Fruit fly (Drosophila melanogaster) whole organism, embryonic: Measurements from ENCODE around the gene Wdr62.

ENCODE experiments used
- BEAF-32 ChIP-seq: fragments of 200-800 bp; sonication (Bioruptor generic); optimal IDR thresholded peaks from 3 replicates; lab custom pipeline; 2017; ENCODE audit warnings: missing biosample characterization, missing genetic modification characterization, mild to moderate bottlenecking, moderate library complexity, missing genetic modification reagents
- CG10267 ChIP-seq: fragments of 200-800 bp; sonication (Bioruptor generic); optimal IDR thresholded peaks from 2 replicates; lab custom pipeline; 2018; ENCODE audit warnings: missing biosample characterization, mild to moderate bottlenecking, missing genetic modification characterization, moderate library complexity
- CG10321 ChIP-seq: fragments of 200-800 bp; sonication (Bioruptor generic); IDR thresholded peaks from 2 replicates; pipeline ENCODE4 v1.3.6; 2022; ENCODE audit warnings: missing biosample characterization, missing genetic modification characterization
- CG10543 ChIP-seq: fragments of 200-800 bp; sonication (Bioruptor generic); optimal IDR thresholded peaks from 3 replicates; lab custom pipeline; 2017; ENCODE audit warnings: missing biosample characterization, mild to moderate bottlenecking, missing genetic modification characterization, moderate library complexity
- CG1233 ChIP-seq: fragments of 200-800 bp; sonication (Bioruptor generic); optimal IDR thresholded peaks from 4 replicates; lab custom pipeline; 2018; ENCODE audit warnings: missing biosample characterization, mild to moderate bottlenecking, missing genetic modification characterization
- CG12391 ChIP-seq: fragments of 200-800 bp; sonication (Bioruptor generic); optimal IDR thresholded peaks from 3 replicates; lab custom pipeline; 2018; ENCODE audit warnings: missing biosample characterization, mild to moderate bottlenecking, missing genetic modification characterization, moderate library complexity
- CG13624 ChIP-seq: fragments of 200-800 bp; sonication (Bioruptor generic); optimal IDR thresholded peaks from 2 replicates; lab custom pipeline; 2016; ENCODE audit warnings: missing biosample characterization, missing genetic modification characterization
- CG15011 ChIP-seq: fragments of 200-800 bp; sonication (Bioruptor generic); optimal IDR thresholded peaks from 3 replicates; lab custom pipeline; 2018; ENCODE audit warnings: missing biosample characterization, mild to moderate bottlenecking, missing genetic modification characterization
- CG18262 ChIP-seq: fragments of 200-800 bp; optimal IDR thresholded peaks from 3 replicates; lab custom pipeline; 2019; ENCODE audit warnings: missing biosample characterization, mild to moderate bottlenecking, missing genetic modification characterization, moderate library complexity
- CG2202 ChIP-seq: fragments of 200-800 bp; sonication (Bioruptor generic); optimal IDR thresholded peaks from 2 replicates; lab custom pipeline; 2018; ENCODE audit warnings: missing biosample characterization, mild to moderate bottlenecking, missing genetic modification characterization
- CG33213 ChIP-seq: fragments of 200-800 bp; sonication (Bioruptor generic); optimal IDR thresholded peaks from 3 replicates; lab custom pipeline; 2016; ENCODE audit warnings: missing biosample characterization, missing genetic modification characterization
- CG4820 ChIP-seq: fragments of 200-800 bp; sonication (Bioruptor generic); optimal IDR thresholded peaks from 3 replicates; lab custom pipeline; 2016; ENCODE audit warnings: missing biosample characterization, missing genetic modification characterization
- CG8290 ChIP-seq, 3 experiments: fragments of 200-800 bp; sonication (Bioruptor generic); optimal IDR thresholded peaks; 2 replicates each; lab custom pipeline; 2016 to 2019; ENCODE audit warnings: missing biosample characterization in 3 of 3, missing genetic modification characterization in 3 of 3, mild to moderate bottlenecking in 2 of 3, moderate library complexity in 1 of 3
- CG8478 ChIP-seq: fragments of >200 bp; optimal IDR thresholded peaks from 2 replicates; lab custom pipeline; 2018
- CoRest ChIP-seq: fragments of 200-800 bp; sonication (Bioruptor generic); optimal IDR thresholded peaks from 3 replicates; lab custom pipeline; 2018; ENCODE audit warnings: missing biosample characterization, mild to moderate bottlenecking, missing genetic modification characterization, moderate library complexity
- Dad ChIP-seq: fragments of 200-800 bp; sonication (Bioruptor generic); optimal IDR thresholded peaks from 3 replicates; lab custom pipeline; 2016; ENCODE audit warnings: missing biosample characterization, missing genetic modification characterization
- Deaf1 ChIP-seq: fragments of 200-800 bp; optimal IDR thresholded peaks from 3 replicates; lab custom pipeline; 2019; ENCODE audit warnings: missing biosample characterization, mild to moderate bottlenecking, missing genetic modification characterization, moderate library complexity
- Dip2 ChIP-seq: fragments of 200-800 bp; sonication (Bioruptor generic); IDR thresholded peaks from 2 replicates; pipeline ENCODE4 v1.3.6; 2022; ENCODE audit warnings: missing biosample characterization, missing genetic modification characterization
- Doc2 ChIP-seq: fragments of 200-800 bp; sonication (Bioruptor generic); IDR thresholded peaks from 2 replicates; pipeline ENCODE4 v1.3.6; 2022; ENCODE audit warnings: missing biosample characterization, missing genetic modification characterization
- GATAe ChIP-seq: fragments of 200-800 bp; sonication (Bioruptor generic); conservative IDR thresholded peaks from 2 replicates; pipeline ENCODE4 v1.3.6; 2022; ENCODE audit warnings: missing biosample characterization, missing genetic modification characterization
- H15 ChIP-seq: fragments of 200-800 bp; sonication (Bioruptor generic); IDR thresholded peaks from 3 replicates; pipeline ENCODE4 v1.3.6; 2022; ENCODE audit warnings: missing biosample characterization, missing genetic modification characterization
- H2.0 ChIP-seq: fragments of 200-800 bp; sonication (Bioruptor generic); IDR thresholded peaks from 2 replicates; pipeline ENCODE4 v1.3.6; 2022; ENCODE audit warnings: missing biosample characterization, missing genetic modification characterization
- HLH4C ChIP-seq: fragments of 200-800 bp; sonication (Bioruptor generic); IDR thresholded peaks from 3 replicates; pipeline ENCODE4 v1.3.6; 2022; ENCODE audit warnings: missing biosample characterization, missing genetic modification characterization; ENCODE audit not compliant: partially characterized antibody
- Hr39 ChIP-seq: fragments of >200 bp; optimal IDR thresholded peaks from 2 replicates; lab custom pipeline; 2017
- Lpt ChIP-seq: fragments of >200 bp; optimal IDR thresholded peaks from 2 replicates; lab custom pipeline; 2018; ENCODE audit warnings: missing biosample characterization, missing genetic modification characterization
- Mes4 ChIP-seq: fragments of 200-800 bp; sonication (Bioruptor generic); optimal IDR thresholded peaks from 2 replicates; lab custom pipeline; 2016; ENCODE audit warnings: missing biosample characterization, missing genetic modification characterization
- Nf-YC ChIP-seq: fragments of 200-800 bp; optimal IDR thresholded peaks from 3 replicates; lab custom pipeline; 2019; ENCODE audit warnings: missing biosample characterization, mild to moderate bottlenecking, missing genetic modification characterization, moderate library complexity
- ab ChIP-seq: fragments of 200-800 bp; sonication (Bioruptor generic); optimal IDR thresholded peaks from 2 replicates; lab custom pipeline; 2016; ENCODE audit warnings: missing biosample characterization, missing genetic modification characterization
- amos ChIP-seq: fragments of 200-800 bp; sonication (Bioruptor generic); IDR thresholded peaks from 2 replicates; pipeline ENCODE4 v1.3.6; 2022; ENCODE audit warnings: missing biosample characterization, missing genetic modification characterization; ENCODE audit not compliant: partially characterized antibody
- ash1 ChIP-seq: fragments of 200-800 bp; sonication (Bioruptor generic); optimal IDR thresholded peaks from 2 replicates; lab custom pipeline; 2018; ENCODE audit warnings: missing biosample characterization, mild to moderate bottlenecking, missing genetic modification characterization
- cg ChIP-seq: fragments of 200-800 bp; sonication (Bioruptor generic); optimal IDR thresholded peaks from 3 replicates; lab custom pipeline; 2019; ENCODE audit warnings: missing biosample characterization, mild to moderate bottlenecking, missing genetic modification characterization, moderate library complexity
- cwo ChIP-seq: fragments of 200-800 bp; sonication (Bioruptor generic); optimal IDR thresholded peaks from 3 replicates; lab custom pipeline; 2017; ENCODE audit warnings: missing biosample characterization, missing genetic modification characterization, mild to moderate bottlenecking, moderate library complexity, missing genetic modification reagents
- dan ChIP-seq: fragments of 200-800 bp; sonication (Bioruptor generic); IDR thresholded peaks from 2 replicates; pipeline ENCODE4 v1.3.6; 2022; ENCODE audit warnings: missing biosample characterization, missing genetic modification characterization
- fd64A ChIP-seq: fragments of 200-800 bp; sonication (Bioruptor generic); optimal IDR thresholded peaks from 3 replicates; lab custom pipeline; 2018; ENCODE audit warnings: missing biosample characterization, mild to moderate bottlenecking, missing genetic modification characterization
- grn ChIP-seq: fragments of 200-800 bp; sonication (Bioruptor generic); optimal IDR thresholded peaks from 3 replicates; lab custom pipeline; 2017; ENCODE audit warnings: missing biosample characterization, missing genetic modification characterization
- gsb-n ChIP-seq: fragments of 200-800 bp; sonication (Bioruptor generic); optimal IDR thresholded peaks from 3 replicates; lab custom pipeline; 2018; ENCODE audit warnings: missing biosample characterization, mild to moderate bottlenecking, missing genetic modification characterization
- kni ChIP-seq: fragments of 200-800 bp; sonication (Bioruptor generic); optimal IDR thresholded peaks from 3 replicates; lab custom pipeline; 2017; ENCODE audit warnings: mild to moderate bottlenecking, missing biosample characterization, missing genetic modification reagents, missing genetic modification characterization
- lab ChIP-seq: fragments of 200-800 bp; sonication (Bioruptor generic); optimal IDR thresholded peaks from 3 replicates; lab custom pipeline; 2017; ENCODE audit warnings: missing biosample characterization, missing genetic modification characterization, mild to moderate bottlenecking, moderate library complexity, missing genetic modification reagents
- mld ChIP-seq: fragments of 200-800 bp; sonication (Bioruptor generic); IDR thresholded peaks from 3 replicates; pipeline ENCODE4 v1.3.6; 2022; ENCODE audit warnings: missing biosample characterization, missing genetic modification characterization; ENCODE audit not compliant: partially characterized antibody
- nau ChIP-seq: fragments of 200-800 bp; sonication (Bioruptor generic); optimal IDR thresholded peaks from 3 replicates; lab custom pipeline; 2017; ENCODE audit warnings: missing biosample characterization, mild to moderate bottlenecking, missing genetic modification characterization, missing genetic modification reagents
- oc ChIP-seq: fragments of 200-800 bp; sonication (Bioruptor generic); optimal IDR thresholded peaks from 2 replicates; lab custom pipeline; 2018; ENCODE audit warnings: missing biosample characterization, mild to moderate bottlenecking, missing genetic modification characterization, moderate library complexity
- pan ChIP-seq, 4 experiments: fragments of >200 bp in 3 of 4; fragments of 200-800 bp in 1 of 4; sonication (Bioruptor generic) in 1 of 4; optimal IDR thresholded peaks in 3 of 4; IDR thresholded peaks in 1 of 4; 2 replicates each; pipeline versions ENCODE4 v1.3.6 to Lab custom; 2017 to 2022; ENCODE audit warnings: missing biosample characterization in 2 of 4, missing genetic modification characterization in 2 of 4, mixed read lengths in 1 of 4
- pros ChIP-seq: fragments of 200-800 bp; sonication (Bioruptor generic); optimal IDR thresholded peaks from 3 replicates; lab custom pipeline; 2019; ENCODE audit warnings: missing biosample characterization, mild to moderate bottlenecking, missing genetic modification characterization, moderate library complexity
- shn ChIP-seq: fragments of 200-800 bp; sonication (Bioruptor generic); optimal IDR thresholded peaks from 3 replicates; lab custom pipeline; 2016; ENCODE audit warnings: missing biosample characterization, missing genetic modification characterization
- slou ChIP-seq: fragments of 200-800 bp; sonication (Bioruptor generic); optimal IDR thresholded peaks from 3 replicates; lab custom pipeline; 2016; ENCODE audit warnings: missing biosample characterization, missing genetic modification characterization
- sna ChIP-seq: fragments of 200-800 bp; sonication (Bioruptor generic); IDR thresholded peaks from 2 replicates; pipeline ENCODE4 v1.3.6; 2022; ENCODE audit warnings: missing biosample characterization, missing genetic modification characterization; ENCODE audit not compliant: partially characterized antibody
- stwl ChIP-seq: fragments of 200-800 bp; sonication (Bioruptor generic); optimal IDR thresholded peaks from 3 replicates; lab custom pipeline; 2018; ENCODE audit warnings: missing biosample characterization, mild to moderate bottlenecking, missing genetic modification characterization, moderate library complexity
- ttk ChIP-seq: fragments of 200-800 bp; sonication (Bioruptor generic); IDR thresholded peaks from 2 replicates; pipeline ENCODE4 v2.1.2; 2022; ENCODE audit warnings: missing biosample characterization, missing genetic modification characterization
- yki ChIP-seq: fragments of >200 bp; optimal IDR thresholded peaks from 3 replicates; lab custom pipeline; 2018

The Wdr62 gene

DNA sequence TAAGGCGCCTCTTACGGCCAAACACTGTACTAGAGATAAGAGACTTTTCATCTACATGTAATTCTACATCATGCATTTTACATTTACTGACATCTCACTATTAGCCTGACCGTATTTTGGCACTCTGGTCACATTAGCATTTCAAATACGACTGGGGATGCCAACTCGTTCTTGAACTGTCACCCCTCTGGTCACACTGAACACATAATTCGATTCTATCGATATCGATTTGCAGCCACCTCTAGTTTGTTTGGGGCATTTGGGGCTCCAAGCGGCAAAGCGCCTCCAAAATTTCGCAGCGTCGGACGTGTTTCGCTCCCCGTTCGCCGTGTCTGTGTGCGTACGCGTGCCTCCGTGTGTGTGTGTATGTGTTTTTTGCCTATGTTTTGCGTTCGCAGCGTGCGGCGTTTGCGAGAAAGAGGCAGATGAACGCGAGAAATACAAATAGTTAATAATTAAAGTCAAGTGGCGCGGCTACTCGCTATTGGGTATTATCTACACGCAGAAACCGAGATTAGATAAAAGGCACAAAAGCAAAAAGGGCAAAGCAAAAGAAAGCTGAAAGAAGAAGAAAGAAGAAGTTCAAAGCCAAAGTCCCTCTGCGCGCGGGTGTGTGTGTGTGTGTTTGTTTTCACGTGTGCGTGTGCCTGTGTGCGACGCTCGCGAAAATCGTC, at the start of gene Wdr62 (continued):
- TF ChIP-seq CG2202 (tag; lab: Kevin White, UChicago): peak; percentile 9
- no peak for TF ChIP-seq dan (GFP tag; lab: Robert Waterston, UW)
- peak; percentile 20 for TF ChIP-seq CG4820
- TF ChIP-seq lab (GFP tag; lab: Kevin White, UChicago): peak; percentile 79
- TF ChIP-seq Nf-YC (tag; lab: Kevin White, UChicago): peak; percentile 54
- TF ChIP-seq pros (GFP tag; lab: Kevin White, UChicago): peak; percentile 22
- peak; percentile 22 for TF ChIP-seq grn (GFP tag; lab: Kevin White, UChicago)
- TF ChIP-seq sna (GFP tag; lab: Robert Waterston, UW): peak; percentile 50; the same call in 1 of the 2 replicates
- TF ChIP-seq BEAF-32 (GFP tag; lab: Kevin White, UChicago): peak; percentile 68
- peak; percentile 45 for TF ChIP-seq CG1233
- peak; percentile 62 for TF ChIP-seq CG13624 (GFP tag; lab: Kevin White, UChicago)
- peak; percentile 1 for TF ChIP-seq CG15011
- peak; percentile 25 for TF ChIP-seq fd64A (GFP tag; lab: Kevin White, UChicago)
- TF ChIP-seq nau (GFP tag; lab: Kevin White, UChicago): peak; percentile 66
- TF ChIP-seq gsb-n (tag; lab: Kevin White, UChicago): peak; percentile 39
- TF ChIP-seq ash1 (GFP tag; lab: Kevin White, UChicago): peak; percentile 61
- no peak for TF ChIP-seq CG8290 (GFP tag; optimal IDR thresholded peaks at IDR 0.05; lab: Kevin White, UChicago)
- peak in 1 of 2 experiments; percentile 92 for TF ChIP-seq CG8290 (tag; optimal IDR thresholded peaks at IDR 0.05; lab: Kevin White, UChicago)
- TF ChIP-seq Doc2 (GFP tag; lab: Robert Waterston, UW): no peak
- TF ChIP-seq ab (GFP tag; lab: Kevin White, UChicago): peak; percentile 10
- 0 out of 3 replicates have a peak, but pooled peaks have one; percentile 45 for TF ChIP-seq mld (GFP tag; lab: Robert Waterston, UW)
- TF ChIP-seq CG10321 (GFP tag; lab: Robert Waterston, UW): no peak
- peak; percentile 39 for TF ChIP-seq CG18262
- no peak for TF ChIP-seq H15
- 0 out of 2 replicates have a peak, but pooled peaks have one; percentile 30 for TF ChIP-seq H2.0 (GFP tag; lab: Robert Waterston, UW)
- peak; percentile 44 for TF ChIP-seq CG8478
- TF ChIP-seq amos (GFP tag; lab: Robert Waterston, UW): peak; percentile 79
- peak; percentile 99 for TF ChIP-seq stwl
- peak; percentile 72 for TF ChIP-seq GATAe (GFP tag; lab: Robert Waterston, UW)
- TF ChIP-seq CG12391 (tag; lab: Kevin White, UChicago): peak; percentile 37
- TF ChIP-seq cwo (GFP tag; lab: Kevin White, UChicago): peak; percentile 71
- TF ChIP-seq slou (GFP tag; lab: Kevin White, UChicago): peak; percentile 39
- peak; percentile 43 for TF ChIP-seq CoRest (tag; lab: Kevin White, UChicago)
- TF ChIP-seq pan (optimal IDR thresholded peaks at IDR 0.05; lab: Kevin White, UChicago): no peak
- TF ChIP-seq pan (GFP tag; optimal IDR thresholded peaks at IDR 0.05 in 1 of 2, IDR thresholded peaks at IDR 0.05 in 1 of 2): peak in 1 of 2 experiments; percentile 39
- TF ChIP-seq Dip2: no peak
- peak; percentile 31 for TF ChIP-seq Dad (GFP tag; lab: Kevin White, UChicago)
- no peak for TF ChIP-seq Hr39 (lab: Kevin White, UChicago)
- TF ChIP-seq yki: no peak
- TF ChIP-seq HLH4C (GFP tag; lab: Robert Waterston, UW): peak; percentile 64
- peak; percentile 92 for TF ChIP-seq CG33213
- peak; percentile 78 for TF ChIP-seq oc (tag; lab: Kevin White, UChicago)
- TF ChIP-seq kni (GFP tag; lab: Kevin White, UChicago): peak; percentile 46
- TF ChIP-seq CG10267 (tag; lab: Kevin White, UChicago): peak; percentile 68
- TF ChIP-seq Deaf1 (tag; lab: Kevin White, UChicago): peak; percentile 30
- TF ChIP-seq Lpt (GFP tag; lab: Kevin White, UChicago): no peak
- peak; percentile 36 for TF ChIP-seq shn (GFP tag; lab: Kevin White, UChicago)
- peak; percentile 78 for TF ChIP-seq CG10543 (GFP tag; lab: Kevin White, UChicago)
- TF ChIP-seq ttk (GFP tag; lab: Robert Waterston, UW): no peak
- no peak for TF ChIP-seq Mes4 (GFP tag; lab: Kevin White, UChicago)
- TF ChIP-seq cg (GFP tag; lab: Kevin White, UChicago): peak; percentile 96
